Worm (Caenorhabditis elegans) whole organism, young adult: ENCODE data around the gene mlt-9.

ENCODE experiments used
- hsf-1 ChIP-seq: fragments of 200-800 bp; sonication (Bioruptor generic); IDR thresholded peaks from 2 replicates; pipeline ENCODE4 v1.3.6; 2022; ENCODE audit warnings: missing genetic modification reagents, missing genetic modification characterization, missing compliant biosample characterization
- let-526 ChIP-seq: fragments of 200-800 bp; sonication (Bioruptor generic); IDR thresholded peaks from 2 replicates; pipeline ENCODE4 v1.3.6; 2022; ENCODE audit warnings: missing genetic modification reagents, missing genetic modification characterization, missing compliant biosample characterization
- lin-35 ChIP-seq, 3 experiments: fragments of 150-350 bp in 2 of 3; sonication (generic microtip) in 1 of 3; optimal IDR thresholded peaks; 2 replicates each; lab custom pipeline; 2014 to 2018; ENCODE audit warnings: missing biosample characterization in 3 of 3, missing genetic modification characterization in 3 of 3, missing genetic modification reagents in 3 of 3
- lin-54 ChIP-seq: fragments of 200-800 bp; sonication (Bioruptor generic); optimal IDR thresholded peaks from 2 replicates; lab custom pipeline; 2018; ENCODE audit warnings: mild to moderate bottlenecking, missing genetic modification characterization, missing compliant biosample characterization
- madf-10 ChIP-seq: sonication (generic microtip); optimal IDR thresholded peaks from 2 replicates; lab custom pipeline; 2016; ENCODE audit warnings: mild to moderate bottlenecking, missing genetic modification characterization, missing compliant biosample characterization
- mxl-1 ChIP-seq: sonication (generic microtip); optimal IDR thresholded peaks from 2 replicates; lab custom pipeline; 2016; ENCODE audit warnings: missing genetic modification characterization, missing compliant biosample characterization
- nfya-1 ChIP-seq: sonication (generic microtip); optimal IDR thresholded peaks from 2 replicates; lab custom pipeline; 2017; ENCODE audit warnings: antibody characterized with exemption, missing compliant biosample characterization, missing genetic modification characterization, borderline replicate concordance; ENCODE audit not compliant: insufficient read depth
- nfya-2 ChIP-seq: fragments of 200-800 bp; sonication (Bioruptor generic); IDR thresholded peaks from 2 replicates; pipeline ENCODE4 v1.3.6; 2022; ENCODE audit warnings: missing genetic modification reagents, missing genetic modification characterization, missing compliant biosample characterization
- pha-4 ChIP-seq: fragments of 150-350 bp; sonication (generic microtip); optimal IDR thresholded peaks from 2 replicates; lab custom pipeline; 2014; ENCODE audit warnings: missing biosample characterization, missing genetic modification reagents, missing genetic modification characterization
- somi-1 ChIP-seq: fragments of 200-800 bp; sonication (Bioruptor generic); optimal IDR thresholded peaks from 2 replicates; lab custom pipeline; 2018; ENCODE audit warnings: mild to moderate bottlenecking, missing genetic modification characterization, missing compliant biosample characterization
- unc-130 ChIP-seq: sonication (generic microtip); optimal IDR thresholded peaks from 2 replicates; lab custom pipeline; 2016; ENCODE audit warnings: missing genetic modification reagents, missing genetic modification characterization, missing compliant biosample characterization

DNA sequence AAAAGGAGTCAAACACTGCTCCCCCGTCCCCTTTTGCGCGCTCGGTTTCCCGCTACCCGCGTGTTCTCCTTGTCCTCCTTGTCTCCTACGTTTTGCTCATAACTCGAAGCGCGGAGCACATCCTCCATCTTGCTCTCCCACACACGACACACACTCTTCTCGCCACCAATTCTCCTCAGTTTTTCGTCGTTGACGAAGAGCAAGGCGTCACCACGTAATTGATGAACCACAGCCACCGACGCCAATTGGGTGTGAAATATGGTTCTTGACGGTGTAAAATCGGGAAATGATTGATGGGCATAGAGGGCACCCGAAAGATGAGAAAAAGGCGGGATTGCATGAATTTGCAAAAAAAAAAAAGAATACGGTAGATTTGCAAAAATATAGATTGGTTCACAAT lies 41.2 kb upstream of the mlt-9 start:
- TF ChIP-seq pha-4 (no peak), hsf-1 (GFP tag; lab: Robert Waterston, UW) (no peak), lin-54 (GFP tag; lab: Kevin White, UChicago) (no peak), nfya-2 (no peak), somi-1 (no peak), nfya-1 (tag; lab: Kevin White, UChicago) (no peak), unc-130 (no peak), let-526 (GFP tag; lab: Robert Waterston, UW) (no peak), lin-35 (GFP tag; optimal IDR thresholded peaks at IDR 0.05; lab: Kevin White, UChicago) (no peak), madf-10 (no peak), mxl-1 (tag; lab: Kevin White, UChicago) (no peak)
